Fruit fly (Drosophila melanogaster) whole organism, embryonic: ENCODE measurements around the gene CG43085.

Source experiments
- Atf-2 ChIP-seq: fragments of 200-800 bp; sonication (Bioruptor generic); optimal IDR thresholded peaks from 2 replicates; lab custom pipeline; 2016; ENCODE audit warnings: missing biosample characterization, missing genetic modification characterization
- BtbVII ChIP-seq: fragments of 200-800 bp; sonication (Bioruptor generic); optimal IDR thresholded peaks from 3 replicates; lab custom pipeline; 2017; ENCODE audit warnings: missing biosample characterization, mild to moderate bottlenecking, missing genetic modification characterization
- CG10321 ChIP-seq: fragments of 200-800 bp; sonication (Bioruptor generic); IDR thresholded peaks from 2 replicates; pipeline ENCODE4 v1.3.6; 2022; ENCODE audit warnings: missing biosample characterization, missing genetic modification characterization
- CG10959 ChIP-seq: fragments of 200-800 bp; sonication (Bioruptor generic); IDR thresholded peaks from 2 replicates; pipeline ENCODE4 v1.3.6; 2022; ENCODE audit warnings: missing biosample characterization, missing genetic modification characterization
- CG11504 ChIP-seq: fragments of 200-800 bp; sonication (Bioruptor generic); optimal IDR thresholded peaks from 3 replicates; lab custom pipeline; 2019; ENCODE audit warnings: missing biosample characterization, mild to moderate bottlenecking, missing genetic modification characterization, moderate library complexity
- CG12391 ChIP-seq: fragments of 200-800 bp; sonication (Bioruptor generic); optimal IDR thresholded peaks from 3 replicates; lab custom pipeline; 2018; ENCODE audit warnings: missing biosample characterization, mild to moderate bottlenecking, missing genetic modification characterization, moderate library complexity
- CG13123 ChIP-seq: fragments of 200-800 bp; sonication (Bioruptor generic); optimal IDR thresholded peaks from 2 replicates; lab custom pipeline; 2016; ENCODE audit warnings: missing biosample characterization, missing genetic modification characterization
- CG13894 ChIP-seq: fragments of 200-800 bp; sonication (Bioruptor generic); optimal IDR thresholded peaks from 3 replicates; lab custom pipeline; 2018; ENCODE audit warnings: missing biosample characterization, mild to moderate bottlenecking, missing genetic modification characterization, moderate library complexity
- CG14965 ChIP-seq: fragments of 200-800 bp; sonication (Bioruptor generic); optimal IDR thresholded peaks from 2 replicates; lab custom pipeline; 2016; ENCODE audit warnings: missing biosample characterization, missing genetic modification characterization, borderline replicate concordance
- CG1529 ChIP-seq: fragments of 200-800 bp; sonication (Bioruptor generic); optimal IDR thresholded peaks from 3 replicates; lab custom pipeline; 2018; ENCODE audit warnings: missing biosample characterization, missing genetic modification characterization
- CG17912 ChIP-seq: fragments of 200-800 bp; sonication (Bioruptor generic); optimal IDR thresholded peaks from 2 replicates; lab custom pipeline; 2018; ENCODE audit warnings: missing biosample characterization, mild to moderate bottlenecking, missing genetic modification characterization
- CG30431 ChIP-seq: fragments of 200-800 bp; sonication (Bioruptor generic); optimal IDR thresholded peaks from 2 replicates; lab custom pipeline; 2017; ENCODE audit warnings: missing biosample characterization, missing genetic modification characterization
- CG3163 ChIP-seq: fragments of 200-800 bp; sonication (Bioruptor generic); optimal IDR thresholded peaks from 3 replicates; lab custom pipeline; 2016; ENCODE audit warnings: missing biosample characterization, missing genetic modification characterization
- CG6689 ChIP-seq: fragments of 200-800 bp; sonication (Bioruptor generic); IDR thresholded peaks from 2 replicates; pipeline ENCODE4 v1.3.6; 2022; ENCODE audit warnings: missing biosample characterization, missing genetic modification characterization
- CG6765 ChIP-seq: fragments of 200-800 bp; sonication (Bioruptor generic); optimal IDR thresholded peaks from 3 replicates; lab custom pipeline; 2017; ENCODE audit warnings: missing biosample characterization, mild to moderate bottlenecking, missing genetic modification characterization
- CG6813 ChIP-seq: fragments of 200-800 bp; sonication (Bioruptor generic); optimal IDR thresholded peaks from 2 replicates; lab custom pipeline; 2017; ENCODE audit warnings: missing biosample characterization, missing genetic modification characterization, mild to moderate bottlenecking, moderate library complexity, missing genetic modification reagents
- CG7556 ChIP-seq: fragments of 200-800 bp; sonication (Bioruptor generic); optimal IDR thresholded peaks from 2 replicates; lab custom pipeline; 2017; ENCODE audit warnings: missing biosample characterization, mild to moderate bottlenecking, missing genetic modification characterization
- CHES-1-like ChIP-seq: fragments of 200-800 bp; sonication (Bioruptor generic); optimal IDR thresholded peaks from 2 replicates; lab custom pipeline; 2016; ENCODE audit warnings: missing biosample characterization, missing genetic modification characterization
- CkIIα-i1 ChIP-seq: fragments of 200-800 bp; sonication (Bioruptor generic); IDR thresholded peaks from 2 replicates; pipeline ENCODE4 v1.3.6; 2022; ENCODE audit warnings: missing biosample characterization, missing genetic modification characterization
- CoRest ChIP-seq: fragments of 200-800 bp; sonication (Bioruptor generic); optimal IDR thresholded peaks from 3 replicates; lab custom pipeline; 2018; ENCODE audit warnings: missing biosample characterization, mild to moderate bottlenecking, missing genetic modification characterization, moderate library complexity
- Deaf1 ChIP-seq: fragments of 200-800 bp; optimal IDR thresholded peaks from 3 replicates; lab custom pipeline; 2019; ENCODE audit warnings: missing biosample characterization, mild to moderate bottlenecking, missing genetic modification characterization, moderate library complexity
- Doc2 ChIP-seq: fragments of 200-800 bp; sonication (Bioruptor generic); IDR thresholded peaks from 2 replicates; pipeline ENCODE4 v1.3.6; 2022; ENCODE audit warnings: missing biosample characterization, missing genetic modification characterization
- HmgZ ChIP-seq: fragments of 200-800 bp; sonication (Bioruptor generic); optimal IDR thresholded peaks from 2 replicates; lab custom pipeline; 2018; ENCODE audit warnings: missing biosample characterization, mild to moderate bottlenecking, missing genetic modification characterization
- Hmx ChIP-seq: fragments of 200-800 bp; sonication (Bioruptor generic); optimal IDR thresholded peaks from 2 replicates; lab custom pipeline; 2016; ENCODE audit warnings: missing biosample characterization, missing genetic modification characterization
- Hr3 ChIP-seq: fragments of 200-800 bp; sonication (Bioruptor generic); optimal IDR thresholded peaks from 3 replicates; lab custom pipeline; 2016; ENCODE audit warnings: missing biosample characterization, missing genetic modification characterization
- Opbp ChIP-seq: fragments of 200-800 bp; sonication (Bioruptor generic); IDR thresholded peaks from 3 replicates; pipeline ENCODE4 v1.3.6; 2022; ENCODE audit warnings: missing biosample characterization, missing genetic modification characterization; ENCODE audit not compliant: partially characterized antibody
- Six4 ChIP-seq: fragments of 200-800 bp; sonication (Bioruptor generic); optimal IDR thresholded peaks from 2 replicates; lab custom pipeline; 2016; ENCODE audit warnings: missing biosample characterization, missing genetic modification characterization
- Sox102F ChIP-seq: fragments of 200-800 bp; sonication (Bioruptor generic); optimal IDR thresholded peaks from 2 replicates; lab custom pipeline; 2018; ENCODE audit warnings: missing biosample characterization, mild to moderate bottlenecking, missing genetic modification characterization, moderate library complexity
- Taf1 ChIP-seq: fragments of 200-800 bp; sonication (Bioruptor generic); IDR thresholded peaks from 2 replicates; pipeline ENCODE4 v1.3.6; 2022; ENCODE audit warnings: missing biosample characterization, missing genetic modification characterization
- Usf ChIP-seq: fragments of 200-800 bp; sonication (Bioruptor generic); optimal IDR thresholded peaks from 2 replicates; lab custom pipeline; 2017; ENCODE audit warnings: missing genotype, missing biosample characterization, missing genetic modification characterization
- YL-1 ChIP-seq: fragments of 200-800 bp; sonication (Bioruptor generic); optimal IDR thresholded peaks from 3 replicates; lab custom pipeline; 2017; ENCODE audit warnings: missing biosample characterization, mild to moderate bottlenecking, missing genetic modification characterization
- en ChIP-seq: fragments of 200-800 bp; sonication (Bioruptor generic); optimal IDR thresholded peaks from 2 replicates; lab custom pipeline; 2016; ENCODE audit warnings: missing biosample characterization, missing genetic modification characterization
- esg ChIP-seq: fragments of 200-800 bp; sonication (Bioruptor generic); conservative IDR thresholded peaks from 2 replicates; pipeline ENCODE4 v1.3.6; 2022; ENCODE audit warnings: missing biosample characterization, missing genetic modification characterization
- ewg ChIP-seq: fragments of 200-800 bp; sonication (Bioruptor generic); optimal IDR thresholded peaks from 3 replicates; lab custom pipeline; 2017; ENCODE audit warnings: mild to moderate bottlenecking, missing biosample characterization, missing genetic modification reagents, missing genetic modification characterization
- exex ChIP-seq: fragments of 200-800 bp; sonication (Bioruptor generic); optimal IDR thresholded peaks from 4 replicates; lab custom pipeline; 2018; ENCODE audit warnings: missing biosample characterization, mild to moderate bottlenecking, missing genetic modification characterization, moderate library complexity
- fd102C ChIP-seq: fragments of 200-800 bp; sonication (Bioruptor generic); optimal IDR thresholded peaks from 2 replicates; lab custom pipeline; 2018; ENCODE audit warnings: missing biosample characterization, mild to moderate bottlenecking, missing genetic modification characterization, moderate library complexity
- fd3F ChIP-seq: fragments of 200-800 bp; sonication (Bioruptor generic); optimal IDR thresholded peaks from 2 replicates; lab custom pipeline; 2018; ENCODE audit warnings: missing biosample characterization, mild to moderate bottlenecking, missing genetic modification characterization, moderate library complexity
- her ChIP-seq: fragments of 200-800 bp; sonication (Bioruptor generic); optimal IDR thresholded peaks from 2 replicates; lab custom pipeline; 2016; ENCODE audit warnings: missing biosample characterization, missing genetic modification characterization
- kay ChIP-seq: fragments of 200-800 bp; sonication (Bioruptor generic); optimal IDR thresholded peaks from 2 replicates; lab custom pipeline; 2016; ENCODE audit warnings: missing biosample characterization, missing genetic modification characterization
- nerfin-1 ChIP-seq: fragments of 200-800 bp; sonication (Bioruptor generic); optimal IDR thresholded peaks from 3 replicates; lab custom pipeline; 2019; ENCODE audit warnings: missing biosample characterization, mild to moderate bottlenecking, missing genetic modification characterization, moderate library complexity
- odd ChIP-seq: fragments of 200-800 bp; sonication (Bioruptor generic); optimal IDR thresholded peaks from 2 replicates; lab custom pipeline; 2017; ENCODE audit warnings: missing biosample characterization, mild to moderate bottlenecking, missing genetic modification characterization
- org-1 ChIP-seq: fragments of 200-800 bp; sonication (Bioruptor generic); optimal IDR thresholded peaks from 2 replicates; lab custom pipeline; 2017; ENCODE audit warnings: missing biosample characterization, missing genetic modification characterization
- pb ChIP-seq: fragments of 200-800 bp; sonication (Bioruptor generic); optimal IDR thresholded peaks from 3 replicates; lab custom pipeline; 2016; ENCODE audit warnings: missing biosample characterization, missing genetic modification characterization
- ranshi ChIP-seq: fragments of 200-800 bp; sonication (Bioruptor generic); IDR thresholded peaks from 2 replicates; pipeline ENCODE4 v1.3.6; 2022; ENCODE audit warnings: missing biosample characterization, missing genetic modification characterization
- ro ChIP-seq: fragments of 200-800 bp; sonication (Bioruptor generic); IDR thresholded peaks from 2 replicates; pipeline ENCODE4 v1.3.6; 2022; ENCODE audit warnings: missing biosample characterization, missing genetic modification characterization
- sug ChIP-seq: fragments of 200-800 bp; optimal IDR thresholded peaks from 2 replicates; lab custom pipeline; 2019; ENCODE audit warnings: missing biosample characterization, mild to moderate bottlenecking, missing genetic modification characterization, moderate library complexity
- tgo ChIP-seq: fragments of 200-800 bp; sonication (Bioruptor generic); IDR thresholded peaks from 3 replicates; pipeline ENCODE4 v1.3.6; 2022; ENCODE audit warnings: missing biosample characterization, missing genetic modification characterization
- tin ChIP-seq: fragments of 200-800 bp; sonication (Bioruptor generic); optimal IDR thresholded peaks from 3 replicates; lab custom pipeline; 2016; ENCODE audit warnings: missing biosample characterization, missing genetic modification characterization
- trh ChIP-seq: fragments of 200-800 bp; sonication (Bioruptor generic); optimal IDR thresholded peaks from 2 replicates; lab custom pipeline; 2016; ENCODE audit warnings: missing biosample characterization, missing genetic modification characterization
- twi ChIP-seq: fragments of 200-800 bp; optimal IDR thresholded peaks from 2 replicates; lab custom pipeline; 2019; ENCODE audit warnings: missing biosample characterization, mild to moderate bottlenecking, missing genetic modification characterization, moderate library complexity
- vvl ChIP-seq: fragments of 200-800 bp; sonication (Bioruptor generic); IDR thresholded peaks from 2 replicates; pipeline ENCODE4 v1.3.6; 2022; ENCODE audit warnings: missing biosample characterization, missing genetic modification characterization

CG43085 gene

DNA sequence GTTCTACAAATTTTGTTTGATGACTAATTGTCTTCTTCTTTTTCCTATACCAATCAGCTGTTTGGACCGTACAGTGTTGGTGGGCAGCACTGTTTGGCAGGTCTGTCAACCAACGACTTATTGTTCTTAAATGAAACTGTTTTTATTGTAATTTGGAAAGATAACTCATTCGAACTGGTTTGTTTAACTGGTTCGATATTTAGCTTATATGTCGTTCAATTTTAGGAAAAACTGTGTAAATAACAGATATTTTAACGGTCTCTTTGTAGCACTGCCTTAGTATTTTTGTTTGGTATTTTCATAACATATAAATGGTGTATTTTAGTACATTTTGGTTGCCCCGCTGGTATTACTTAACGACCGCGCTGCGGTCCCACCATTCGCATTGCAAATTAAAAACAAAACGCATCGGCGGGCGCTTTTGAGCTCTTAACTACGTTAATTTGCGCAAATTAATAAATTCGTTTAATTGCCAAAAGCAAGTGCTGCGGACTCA is 25.0 kb downstream of the CG43085 start, which contains the start of the genes Vps60 and anchor (continued):
- TF ChIP-seq CG3163 (GFP tag; lab: Kevin White, UChicago) (peak; percentile 49), CG6689 (GFP tag; lab: Robert Waterston, UW) (peak; percentile 34; the same call in 1 of the 2 replicates), fd3F (GFP tag; lab: Kevin White, UChicago) (no peak), Taf1 (GFP tag; lab: Robert Waterston, UW) (no peak), tin (GFP tag; lab: Kevin White, UChicago) (peak; percentile 67), ranshi (GFP tag; lab: Robert Waterston, UW) (no peak), CG10959 (GFP tag; lab: Robert Waterston, UW) (no peak), CkIIα-i1 (GFP tag; lab: Robert Waterston, UW) (no peak), Six4 (peak; percentile 47), ro (GFP tag; lab: Robert Waterston, UW) (no peak), CG1529 (GFP tag; lab: Kevin White, UChicago) (no peak), sug (tag; lab: Kevin White, UChicago) (peak; percentile 54), en (peak; percentile 12), CG6813 (no peak), nerfin-1 (tag; lab: Kevin White, UChicago) (peak; percentile 40), Hr3 (peak; percentile 65), Hmx (GFP tag; lab: Kevin White, UChicago) (peak; percentile 40), Doc2 (GFP tag; lab: Robert Waterston, UW) (no peak), ewg (GFP tag; lab: Kevin White, UChicago) (peak; percentile 16), CG10321 (GFP tag; lab: Robert Waterston, UW) (no peak), exex (tag; lab: Kevin White, UChicago) (peak; percentile 31), pb (GFP tag; lab: Kevin White, UChicago) (no peak), CHES-1-like (GFP tag; lab: Kevin White, UChicago) (peak; percentile 77), HmgZ (tag; lab: Kevin White, UChicago) (peak; percentile 77), CG17912 (GFP tag; lab: Kevin White, UChicago) (no peak), Sox102F (GFP tag; lab: Kevin White, UChicago) (peak; percentile 22), CG13894 (no peak), org-1 (GFP tag; lab: Kevin White, UChicago) (no peak), CG7556 (GFP tag; lab: Kevin White, UChicago) (peak; percentile 59), kay (GFP tag; lab: Kevin White, UChicago) (peak; percentile 98), CoRest (tag; lab: Kevin White, UChicago) (peak; percentile 62), CG14965 (GFP tag; lab: Kevin White, UChicago) (no peak), CG30431 (no peak), Deaf1 (peak; percentile 23), odd (no peak), YL-1 (GFP tag; lab: Kevin White, UChicago) (peak; percentile 77), tgo (no peak), CG11504 (peak; percentile 68), esg (GFP tag; lab: Robert Waterston, UW) (no peak), her (GFP tag; lab: Kevin White, UChicago) (peak; percentile 39), BtbVII (GFP tag; lab: Kevin White, UChicago) (peak; percentile 12), twi (tag; lab: Kevin White, UChicago) (peak; percentile 3), vvl (GFP tag; lab: Robert Waterston, UW) (peak; percentile 68), Usf (GFP tag; lab: Kevin White, UChicago) (no peak), Atf-2 (GFP tag; lab: Kevin White, UChicago) (no peak), Opbp (GFP tag; lab: Robert Waterston, UW) (no peak), trh (GFP tag; lab: Kevin White, UChicago) (no peak), fd102C (GFP tag; lab: Kevin White, UChicago) (no peak), CG12391 (peak; percentile 72), CG6765 (GFP tag; lab: Kevin White, UChicago) (peak; percentile 54), CG13123 (no peak)
